Worm (Caenorhabditis elegans): Measurements from ENCODE around the gene gpcp-1.

Gene gpcp-1

ce11 chrX:3061698-3062097 is 48.7 kb downstream of the gpcp-1 start:
- TF ChIP-seq snpc-4 (tag; optimal IDR thresholded peaks at IDR 0.05) (no peak), lsy-12 (tag; optimal IDR thresholded peaks at IDR 0.05) (no peak), aly-2 (tag; optimal IDR thresholded peaks at IDR 0.05) (no peak), fkh-2 (tag; optimal IDR thresholded peaks at IDR 0.05) (no peak), pqm-1 (tag; optimal IDR thresholded peaks at IDR 0.05) (no peak), eor-1 (tag; optimal IDR thresholded peaks at IDR 0.05) (no peak), elt-3 (tag; optimal IDR thresholded peaks at IDR 0.05) (no peak), nhr-12 (tag; optimal IDR thresholded peaks at IDR 0.05) (no peak), daf-12 (tag; optimal IDR thresholded peaks at IDR 0.05) (no peak), ceh-9 (tag; optimal IDR thresholded peaks at IDR 0.05) (no peak), R02D3.7 (tag; optimal IDR thresholded peaks at IDR 0.05) (no peak), nhr-28 (tag; optimal IDR thresholded peaks at IDR 0.05) (no peak), jun-1 (tag; optimal IDR thresholded peaks at IDR 0.05) (no peak), nfya-1 (tag; optimal IDR thresholded peaks at IDR 0.05; ENCODE audit: insufficient read depth) (no peak), mml-1 (tag; optimal IDR thresholded peaks at IDR 0.05) (no peak), nhr-11 (tag; optimal IDR thresholded peaks at IDR 0.05) (no peak), skn-1 (tag; optimal IDR thresholded peaks at IDR 0.05) (no peak), egl-27 (tag; optimal IDR thresholded peaks at IDR 0.05) (no peak), ceh-16 (tag; optimal IDR thresholded peaks at IDR 0.05) (no peak)

ce11 chrX:3059299-3059698 is 51.1 kb downstream of the gpcp-1 start, which contains the start of gene rsef-1:
TSS of gene rsef-1 (minus strand) at chrX:3059399.
- TF ChIP-seq nfya-1 (tag; optimal IDR thresholded peaks at IDR 0.05; ENCODE audit: insufficient read depth) (no peak), ama-1 (optimal IDR thresholded peaks at IDR 0.05) (no peak), egl-5 (tag; optimal IDR thresholded peaks at IDR 0.05) (no peak), mdl-1 (tag; optimal IDR thresholded peaks at IDR 0.05) (no peak), zag-1 (tag; optimal IDR thresholded peaks at IDR 0.05) (no peak), nhr-77 (tag; optimal IDR thresholded peaks at IDR 0.05) (no peak), snpc-4 (tag; optimal IDR thresholded peaks at IDR 0.05) (no peak)

- TF ChIP-seq mml-1 (tag; optimal IDR thresholded peaks at IDR 0.05) (no peak), lsy-12 (tag; optimal IDR thresholded peaks at IDR 0.05) (no peak), daf-12 (tag; optimal IDR thresholded peaks at IDR 0.05) (no peak), nhr-67 (tag; optimal IDR thresholded peaks at IDR 0.05) (no peak), skn-1 (tag; optimal IDR thresholded peaks at IDR 0.05) (no peak), elt-3 (tag; optimal IDR thresholded peaks at IDR 0.05) (no peak), fkh-2 (tag; optimal IDR thresholded peaks at IDR 0.05) (no peak), ztf-11 (tag; optimal IDR thresholded peaks at IDR 0.05) (no peak), ZK546.5 (tag; optimal IDR thresholded peaks at IDR 0.05) (no peak), snpc-4 (tag; optimal IDR thresholded peaks at IDR 0.05) (no peak), tbx-2 (tag; optimal IDR thresholded peaks at IDR 0.05) (no peak), nfya-1 (tag; optimal IDR thresholded peaks at IDR 0.05; ENCODE audit: insufficient read depth) (no peak), mdl-1 (tag; optimal IDR thresholded peaks at IDR 0.05) (no peak)
Observed at ce11 chrX:3057656-3058055, 52.8 kb downstream of the gpcp-1 start.

Measured in whole organism, L3 larva.